Worm (Caenorhabditis elegans): Measurements from ENCODE around the gene C05E4.15.

C05E4.15 gene

ce11 chrV:722889-723288 lies 38.2 kb downstream of the C05E4.15 start:
- TF ChIP-seq T26A5.8 (tag; optimal IDR thresholded peaks at IDR 0.05) (no peak), let-526 (GFP tag; IDR thresholded peaks at IDR 0.05) (no peak), mel-28 (tag; optimal IDR thresholded peaks at IDR 0.05; ENCODE audit: borderline replicate concordance) (no peak), unc-62 (GFP tag; optimal IDR thresholded peaks at IDR 0.05) (no peak), tlf-1 (GFP tag; optimal IDR thresholded peaks at IDR 0.05) (no peak), tbx-9 (tag; optimal IDR thresholded peaks at IDR 0.05; ENCODE audit: borderline replicate concordance) (no peak), atf-7 (tag; optimal IDR thresholded peaks at IDR 0.05) (no peak), ceh-79 (tag; optimal IDR thresholded peaks at IDR 0.05) (no peak), lag-1 (GFP tag; IDR thresholded peaks at IDR 0.05) (no peak), ceh-100 (GFP tag; IDR thresholded peaks at IDR 0.05) (no peak), hsf-1 (GFP tag; IDR thresholded peaks at IDR 0.05) (no peak), F33H1.4 (GFP tag; IDR thresholded peaks at IDR 0.05) (no peak), ztf-26 (tag; optimal IDR thresholded peaks at IDR 0.05) (no peak), F22D6.2 (tag; optimal IDR thresholded peaks at IDR 0.05) (no peak), egl-44 (GFP tag; IDR thresholded peaks at IDR 0.05) (no peak), F55B11.4 (tag; optimal IDR thresholded peaks at IDR 0.05; ENCODE audit: borderline replicate concordance, insufficient read depth) (no peak), F39B2.1 (GFP tag; IDR thresholded peaks at IDR 0.05) (no peak)

- TF ChIP-seq lin-54 (GFP tag; optimal IDR thresholded peaks at IDR 0.05) (no peak), him-1 (tag; optimal IDR thresholded peaks at IDR 0.05) (no peak), F57A8.1 (GFP tag; optimal IDR thresholded peaks at IDR 0.05) (no peak), ztf-25 (GFP tag; IDR thresholded peaks at IDR 0.05) (no peak), D2030.7 (GFP tag; IDR thresholded peaks at IDR 0.05) (no peak), ceh-40 (GFP tag; IDR thresholded peaks at IDR 0.05) (no peak), lin-26 (GFP tag; IDR thresholded peaks at IDR 0.05) (no peak), snpc-1.3 (tag; optimal IDR thresholded peaks at IDR 0.05; ENCODE audit: insufficient read depth) (no peak), B0035.1 (tag; optimal IDR thresholded peaks at IDR 0.05) (no peak), attf-5 (GFP tag; optimal IDR thresholded peaks at IDR 0.05) (no peak), K11D2.4 (GFP tag; IDR thresholded peaks at IDR 0.05) (no peak), F22D6.2 (tag; optimal IDR thresholded peaks at IDR 0.05) (no peak), xnd-1 (tag; optimal IDR thresholded peaks at IDR 0.05) (no peak)
Observed at ce11 chrV:719731-720130, 41.4 kb downstream of the C05E4.15 start, which contains the start of gene srbc-40. TSS of gene srbc-40 (minus strand) at chrV:719831.

- no peak for TF ChIP-seq fkh-3 (tag; optimal IDR thresholded peaks at IDR 0.05)
- no peak for TF ChIP-seq ztf-26 (tag; optimal IDR thresholded peaks at IDR 0.05)
- TF ChIP-seq F39B2.1 (GFP tag; IDR thresholded peaks at IDR 0.05), result no peak
- TF ChIP-seq Y53G8AR.9 (GFP tag; conservative IDR thresholded peaks at IDR 0.05), result no peak
- no peak for TF ChIP-seq attf-5 (GFP tag; optimal IDR thresholded peaks at IDR 0.05)
- no peak for TF ChIP-seq hrde-1 (tag; optimal IDR thresholded peaks at IDR 0.05; ENCODE audit: borderline replicate concordance)
- no peak for TF ChIP-seq chd-7 (tag; optimal IDR thresholded peaks at IDR 0.05)
- no peak for TF ChIP-seq snpc-1.3 (tag; optimal IDR thresholded peaks at IDR 0.05; ENCODE audit: insufficient read depth)
- no peak for TF ChIP-seq sdz-38 (tag; optimal IDR thresholded peaks at IDR 0.05)
- no peak for TF ChIP-seq somi-1 (GFP tag; optimal IDR thresholded peaks at IDR 0.05)
- no peak for TF ChIP-seq B0035.1 (tag; optimal IDR thresholded peaks at IDR 0.05)
- TF ChIP-seq egl-18 (GFP tag; IDR thresholded peaks at IDR 0.05), result no peak
- TF ChIP-seq unc-130 (GFP tag; optimal IDR thresholded peaks at IDR 0.05), result no peak
- no peak for TF ChIP-seq ztf-25 (GFP tag; IDR thresholded peaks at IDR 0.05)
- no peak for TF ChIP-seq zfh-2 (GFP tag; conservative IDR thresholded peaks at IDR 0.05)
- TF ChIP-seq T07F8.4 (tag; optimal IDR thresholded peaks at IDR 0.05), result no peak
Observed at ce11 chrV:712882-713281, 48.3 kb downstream of the C05E4.15 start, which contains the start of gene cyp-33C11. TSS of gene cyp-33C11 (minus strand) at chrV:712982.

Measured in whole organism, young adult.